Worm (Caenorhabditis elegans) whole organism, L2 larva: Measurements from ENCODE around the gene nuc-1.
A peak's percentile ranks its signal among the peaks of the same experiment; 100 is the strongest.

Experiments used
- C34F6.9 ChIP-seq: fragments of 150-350 bp; optimal IDR thresholded peaks from 2 replicates; lab custom pipeline; 2014; ENCODE audit warnings: missing biosample characterization, missing genetic modification characterization
- alr-1 ChIP-seq: fragments of 150-350 bp; optimal IDR thresholded peaks from 2 replicates; lab custom pipeline; 2014; ENCODE audit warnings: missing biosample characterization, missing genetic modification characterization
- aly-2 ChIP-seq: fragments of 150-350 bp; optimal IDR thresholded peaks from 2 replicates; lab custom pipeline; 2014; ENCODE audit warnings: missing biosample characterization, missing genetic modification characterization
- ama-1 ChIP-seq: fragments of 150-350 bp; optimal IDR thresholded peaks from 2 replicates; lab custom pipeline; 2018; ENCODE audit warnings: inconsistent platforms
- crh-2 ChIP-seq: sonication (generic microtip); optimal IDR thresholded peaks from 2 replicates; lab custom pipeline; 2017; ENCODE audit warnings: missing biosample characterization, missing genetic modification characterization
- dmd-4 ChIP-seq: sonication (generic microtip); optimal IDR thresholded peaks from 2 replicates; lab custom pipeline; 2017; ENCODE audit warnings: missing biosample characterization, missing genetic modification characterization
- elt-1 ChIP-seq: fragments of 150-350 bp; optimal IDR thresholded peaks from 2 replicates; lab custom pipeline; 2014; ENCODE audit warnings: missing biosample characterization, missing genetic modification characterization
- elt-3 ChIP-seq: sonication (generic microtip); optimal IDR thresholded peaks from 2 replicates; lab custom pipeline; 2017; ENCODE audit warnings: missing biosample characterization, missing genetic modification characterization
- fos-1 ChIP-seq: fragments of 150-350 bp; optimal IDR thresholded peaks from 2 replicates; lab custom pipeline; 2014; ENCODE audit warnings: missing biosample characterization, missing genetic modification characterization
- lin-39 ChIP-seq: fragments of 150-350 bp; optimal IDR thresholded peaks from 2 replicates; lab custom pipeline; 2014; ENCODE audit warnings: missing biosample characterization, missing genetic modification reagents, missing genetic modification characterization
- lsy-2 ChIP-seq, 2 experiments: fragments of 150-350 bp in 1 of 2; sonication (generic microtip) in 1 of 2; optimal IDR thresholded peaks; 2 replicates each; lab custom pipeline; 2014 to 2017; ENCODE audit warnings: missing biosample characterization in 2 of 2, missing genetic modification characterization in 2 of 2
- nhr-11 ChIP-seq: fragments of 150-350 bp; optimal IDR thresholded peaks from 2 replicates; lab custom pipeline; 2014; ENCODE audit warnings: missing biosample characterization, missing genetic modification characterization
- nhr-12 ChIP-seq: fragments of 150-350 bp; optimal IDR thresholded peaks from 2 replicates; lab custom pipeline; 2014; ENCODE audit warnings: missing biosample characterization, missing genetic modification characterization
- nhr-25 ChIP-seq: fragments of 150-350 bp; sonication (generic microtip); optimal IDR thresholded peaks from 3 replicates; lab custom pipeline; 2014; ENCODE audit warnings: missing biosample characterization, missing genetic modification characterization
- sem-4 ChIP-seq: fragments of 150-350 bp; optimal IDR thresholded peaks from 2 replicates; lab custom pipeline; 2014; ENCODE audit warnings: missing biosample characterization, missing genetic modification reagents, missing genetic modification characterization
- sma-3 ChIP-seq: sonication (generic microtip); optimal IDR thresholded peaks from 2 replicates; lab custom pipeline; 2016; ENCODE audit warnings: missing genetic modification reagents, missing genetic modification characterization, missing compliant biosample characterization
- unc-39 ChIP-seq: fragments of 150-350 bp; optimal IDR thresholded peaks from 2 replicates; lab custom pipeline; 2014; ENCODE audit warnings: missing biosample characterization, missing genetic modification characterization
- ztf-1 ChIP-seq: fragments of 200-800 bp; sonication (Bioruptor generic); conservative IDR thresholded peaks from 2 replicates; pipeline ENCODE4 v1.3.6; 2022; ENCODE audit warnings: missing genetic modification characterization, missing compliant biosample characterization
- ztf-11 ChIP-seq: sonication (generic microtip); optimal IDR thresholded peaks from 2 replicates; lab custom pipeline; 2017; ENCODE audit warnings: missing biosample characterization, missing genetic modification characterization

nuc-1 gene

ce11 chrX:9585584-9586166 lies 46.0 kb downstream of the nuc-1 start:
- TF ChIP-seq lin-39 (tag; lab: Kevin White, UChicago) (no peak), nhr-25 (tag; lab: Kevin White, UChicago) (peak; percentile 53)

- TF ChIP-seq crh-2 (tag; lab: Kevin White, UChicago) (no peak), elt-1 (tag; lab: Kevin White, UChicago) (no peak)
- TF ChIP-seq, all 48 proteins: peak for 0
Observed at ce11 chrX:9587642-9588041, 47.9 kb downstream of the nuc-1 start, which contains the start of gene gpx-3. TSS of gene gpx-3 (plus strand) at chrX:9587942.

- TF ChIP-seq elt-1 (tag; lab: Kevin White, UChicago): no peak
- no peak for TF ChIP-seq nhr-11 (tag; lab: Kevin White, UChicago)
- TF ChIP-seq aly-2 (tag; lab: Kevin White, UChicago): no peak
- TF ChIP-seq sem-4 (tag; lab: Kevin White, UChicago): no peak
- no peak for TF ChIP-seq lsy-2 (tag; optimal IDR thresholded peaks at IDR 0.05; lab: Kevin White, UChicago)
- TF ChIP-seq alr-1: no peak
- TF ChIP-seq nhr-25 (tag; lab: Kevin White, UChicago): no peak
- TF ChIP-seq ztf-11 (tag; lab: Kevin White, UChicago): no peak
- no peak for TF ChIP-seq ama-1 (lab: Kevin White, UChicago)
- no peak for TF ChIP-seq elt-3 (tag; lab: Kevin White, UChicago)
- TF ChIP-seq crh-2 (tag; lab: Kevin White, UChicago): no peak
- no peak for TF ChIP-seq unc-39 (tag; lab: Kevin White, UChicago)
- TF ChIP-seq fos-1 (tag; lab: Kevin White, UChicago): no peak
- no peak for TF ChIP-seq nhr-12 (tag; lab: Kevin White, UChicago)
- TF ChIP-seq C34F6.9 (tag; lab: Kevin White, UChicago): no peak
- TF ChIP-seq ztf-1 (GFP tag; lab: Robert Waterston, UW): no peak
- no peak for TF ChIP-seq sma-3
- TF ChIP-seq lin-39 (tag; lab: Kevin White, UChicago): no peak
- no peak for TF ChIP-seq dmd-4 (tag; lab: Kevin White, UChicago)
- TF ChIP-seq, all 48 proteins: peak for 0
Observed at ce11 chrX:9589123-9589522, 49.4 kb downstream of the nuc-1 start, which contains the start of gene del-8. TSS of gene del-8 (plus strand) at chrX:9589423.
